Fruit fly (Drosophila melanogaster) S2 (cell line): ENCODE data around the gene CG9706.

ENCODE experiments used
- CG8478 ChIP-seq: fragments of >200 bp; optimal IDR thresholded peaks from 2 replicates; lab custom pipeline; 2018
- CTCF ChIP-seq, 2 experiments: fragments of >200 bp; optimal IDR thresholded peaks; 2 replicates each; lab custom pipeline; 2018

DNA sequence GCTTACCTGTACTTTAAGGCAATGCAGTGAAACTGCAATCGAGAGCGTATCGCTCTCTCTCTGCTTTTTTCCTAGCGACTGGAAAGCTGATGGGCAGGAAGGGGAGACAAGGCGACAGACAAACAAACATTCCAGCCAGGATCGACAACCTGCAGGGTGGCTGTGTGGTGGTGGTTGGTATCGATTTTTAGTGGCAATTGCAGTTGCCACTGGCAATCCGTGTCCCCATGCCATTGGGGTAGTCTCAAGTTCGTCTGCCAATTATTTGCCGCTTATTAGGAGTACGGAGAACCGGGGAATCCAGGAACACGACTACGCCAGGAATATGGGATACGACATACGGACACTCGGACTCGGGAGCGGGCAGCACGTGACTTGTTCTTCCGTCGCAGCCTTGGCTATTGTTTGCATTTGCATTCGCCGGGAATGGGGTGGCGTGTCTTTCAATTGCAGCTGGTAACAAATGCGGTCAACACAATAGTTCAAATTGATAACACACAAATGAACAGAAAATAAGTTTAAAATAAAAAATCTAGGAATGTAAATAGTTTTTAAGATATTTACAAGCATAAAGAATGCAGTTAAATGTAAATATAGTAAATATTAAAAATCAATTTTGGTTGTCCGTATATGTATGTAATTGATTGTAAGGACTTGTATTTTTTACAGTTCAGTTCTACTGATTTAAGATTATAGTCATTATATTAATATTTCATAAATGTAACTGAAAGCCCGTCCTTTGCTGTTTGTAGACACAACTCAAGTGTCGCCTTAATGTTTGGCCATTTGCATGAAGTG is 36.0 kb upstream of the CG9706 start:
- no peak for TF ChIP-seq CG8478 (lab: Kevin White, UChicago)
- no peak for TF ChIP-seq CTCF (optimal IDR thresholded peaks at IDR 0.05; lab: Kevin White, UChicago)
